Fruit fly (Drosophila melanogaster) whole organism, embryonic: ENCODE measurements around the gene CG5892.

Experiments used
- Bdp1 ChIP-seq: fragments of 200-800 bp; sonication (Bioruptor generic); optimal IDR thresholded peaks from 3 replicates; lab custom pipeline; 2016; ENCODE audit warnings: missing biosample characterization, missing genetic modification characterization
- CG10209 ChIP-seq: fragments of 200-800 bp; sonication (Bioruptor generic); optimal IDR thresholded peaks from 3 replicates; lab custom pipeline; 2017; ENCODE audit warnings: missing biosample characterization, mild to moderate bottlenecking, missing genetic modification characterization, missing genetic modification reagents
- CG10979 ChIP-seq: fragments of 200-800 bp; sonication (Bioruptor generic); optimal IDR thresholded peaks from 2 replicates; lab custom pipeline; 2018; ENCODE audit warnings: missing biosample characterization, mild to moderate bottlenecking, missing genetic modification characterization, moderate library complexity
- CG13296 ChIP-seq: fragments of 200-800 bp; sonication (Bioruptor generic); optimal IDR thresholded peaks from 3 replicates; lab custom pipeline; 2018; ENCODE audit warnings: missing biosample characterization, mild to moderate bottlenecking, missing genetic modification characterization
- CG13894 ChIP-seq: fragments of 200-800 bp; sonication (Bioruptor generic); optimal IDR thresholded peaks from 3 replicates; lab custom pipeline; 2018; ENCODE audit warnings: missing biosample characterization, mild to moderate bottlenecking, missing genetic modification characterization, moderate library complexity
- CG14710 ChIP-seq: fragments of 200-800 bp; sonication (Bioruptor generic); optimal IDR thresholded peaks from 3 replicates; lab custom pipeline; 2019; ENCODE audit warnings: missing biosample characterization, mild to moderate bottlenecking, missing genetic modification characterization, moderate library complexity
- CG14965 ChIP-seq: fragments of 200-800 bp; sonication (Bioruptor generic); optimal IDR thresholded peaks from 2 replicates; lab custom pipeline; 2016; ENCODE audit warnings: missing biosample characterization, missing genetic modification characterization, borderline replicate concordance
- CG16779 ChIP-seq: fragments of 200-800 bp; sonication (Bioruptor generic); IDR thresholded peaks from 2 replicates; pipeline ENCODE4 v1.3.6; 2022; ENCODE audit warnings: missing biosample characterization, missing genetic modification characterization
- CG17186 ChIP-seq: fragments of 200-800 bp; sonication (Bioruptor generic); optimal IDR thresholded peaks from 3 replicates; lab custom pipeline; 2017; ENCODE audit warnings: missing biosample characterization, missing genetic modification reagents, missing genetic modification characterization
- CG17361 ChIP-seq: fragments of 200-800 bp; sonication (Bioruptor generic); IDR thresholded peaks from 3 replicates; pipeline ENCODE4 v1.3.6; 2022; ENCODE audit warnings: missing biosample characterization, missing genetic modification characterization
- CG18262 ChIP-seq: fragments of 200-800 bp; optimal IDR thresholded peaks from 3 replicates; lab custom pipeline; 2019; ENCODE audit warnings: missing biosample characterization, mild to moderate bottlenecking, missing genetic modification characterization, moderate library complexity
- CG18764 ChIP-seq: fragments of 200-800 bp; sonication (Bioruptor generic); optimal IDR thresholded peaks from 3 replicates; lab custom pipeline; 2016; ENCODE audit warnings: missing biosample characterization, missing genetic modification characterization
- CG30403 ChIP-seq: fragments of 200-800 bp; sonication (Bioruptor generic); optimal IDR thresholded peaks from 3 replicates; lab custom pipeline; 2016; ENCODE audit warnings: missing biosample characterization, missing genetic modification characterization
- CG34376 ChIP-seq: fragments of 200-800 bp; sonication (Bioruptor generic); optimal IDR thresholded peaks from 2 replicates; lab custom pipeline; 2018; ENCODE audit warnings: missing biosample characterization, mild to moderate bottlenecking, missing genetic modification characterization
- CG3726 ChIP-seq: fragments of 200-800 bp; sonication (Bioruptor generic); IDR thresholded peaks from 3 replicates; pipeline ENCODE4, ENCODE4 v1.3.6; 2022; ENCODE audit warnings: missing biosample characterization, missing genetic modification characterization
- CG3995 ChIP-seq: fragments of 200-800 bp; sonication (Bioruptor generic); optimal IDR thresholded peaks from 3 replicates; lab custom pipeline; 2016; ENCODE audit warnings: missing biosample characterization, missing genetic modification characterization
- CG4730 ChIP-seq: fragments of 200-800 bp; sonication (Bioruptor generic); IDR thresholded peaks from 2 replicates; pipeline ENCODE4 v1.3.6; 2022; ENCODE audit warnings: missing biosample characterization, missing genetic modification characterization
- CG7556 ChIP-seq: fragments of 200-800 bp; sonication (Bioruptor generic); optimal IDR thresholded peaks from 2 replicates; lab custom pipeline; 2017; ENCODE audit warnings: missing biosample characterization, mild to moderate bottlenecking, missing genetic modification characterization
- CG9215 ChIP-seq: fragments of 200-800 bp; sonication (Bioruptor generic); IDR thresholded peaks from 2 replicates; pipeline ENCODE4 v1.3.6; 2022; ENCODE audit warnings: missing biosample characterization, missing genetic modification characterization
- CG9797 ChIP-seq: fragments of 200-800 bp; sonication (Bioruptor generic); optimal IDR thresholded peaks from 3 replicates; lab custom pipeline; 2018; ENCODE audit warnings: missing biosample characterization, mild to moderate bottlenecking, missing genetic modification characterization
- CoRest ChIP-seq: fragments of 200-800 bp; sonication (Bioruptor generic); optimal IDR thresholded peaks from 3 replicates; lab custom pipeline; 2018; ENCODE audit warnings: missing biosample characterization, mild to moderate bottlenecking, missing genetic modification characterization, moderate library complexity
- H15 ChIP-seq: fragments of 200-800 bp; sonication (Bioruptor generic); IDR thresholded peaks from 3 replicates; pipeline ENCODE4 v1.3.6; 2022; ENCODE audit warnings: missing biosample characterization, missing genetic modification characterization
- H2.0 ChIP-seq: fragments of 200-800 bp; sonication (Bioruptor generic); IDR thresholded peaks from 2 replicates; pipeline ENCODE4 v1.3.6; 2022; ENCODE audit warnings: missing biosample characterization, missing genetic modification characterization
- HLH54F ChIP-seq: fragments of 200-800 bp; sonication (Bioruptor generic); optimal IDR thresholded peaks from 3 replicates; lab custom pipeline; 2016; ENCODE audit warnings: missing biosample characterization, missing genetic modification characterization
- HmgZ ChIP-seq: fragments of 200-800 bp; sonication (Bioruptor generic); optimal IDR thresholded peaks from 2 replicates; lab custom pipeline; 2018; ENCODE audit warnings: missing biosample characterization, mild to moderate bottlenecking, missing genetic modification characterization
- Hr39 ChIP-seq: fragments of >200 bp; optimal IDR thresholded peaks from 2 replicates; lab custom pipeline; 2017
- Hsf ChIP-seq: fragments of 200-800 bp; sonication (Bioruptor generic); optimal IDR thresholded peaks from 3 replicates; lab custom pipeline; 2016; ENCODE audit warnings: missing biosample characterization, missing genetic modification characterization
- MTF-1 ChIP-seq: fragments of 200-800 bp; sonication (Bioruptor generic); optimal IDR thresholded peaks from 2 replicates; lab custom pipeline; 2018; ENCODE audit warnings: missing biosample characterization, mild to moderate bottlenecking, missing genetic modification characterization, borderline replicate concordance
- Med ChIP-seq: fragments of 200-800 bp; sonication (Bioruptor generic); peaks from one replicate; lab custom pipeline; 2016; ENCODE audit warnings: missing biosample characterization, missing genetic modification characterization, mild to moderate bottlenecking, inconsistent platforms, moderate library complexity
- Myb ChIP-seq: fragments of 200-800 bp; sonication (Bioruptor generic); optimal IDR thresholded peaks from 2 replicates; lab custom pipeline; 2016; ENCODE audit warnings: missing biosample characterization, missing genetic modification characterization
- NC2β ChIP-seq: fragments of 200-800 bp; sonication (Bioruptor generic); optimal IDR thresholded peaks from 2 replicates; lab custom pipeline; 2016; ENCODE audit warnings: missing biosample characterization, missing genetic modification characterization
- NfI ChIP-seq: fragments of 200-800 bp; sonication (Bioruptor generic); optimal IDR thresholded peaks from 3 replicates; lab custom pipeline; 2018; ENCODE audit warnings: missing biosample characterization, mild to moderate bottlenecking, missing genetic modification characterization, moderate library complexity
- Side ChIP-seq: fragments of 200-800 bp; sonication (Bioruptor generic); optimal IDR thresholded peaks from 2 replicates; lab custom pipeline; 2016; ENCODE audit warnings: missing biosample characterization, missing genetic modification characterization
- Trl ChIP-seq, 3 experiments: fragments of >200 bp in 2 of 3; fragments of 200-800 bp in 1 of 3; sonication (Bioruptor generic) in 1 of 3; optimal IDR thresholded peaks; 2 replicates in 1 of 3; 3 replicates in 2 of 3; lab custom pipeline; 2016 to 2017; ENCODE audit warnings: missing biosample characterization in 1 of 3, missing genetic modification characterization in 1 of 3
- Xbp1 ChIP-seq: fragments of 200-800 bp; sonication (Bioruptor generic); optimal IDR thresholded peaks from 3 replicates; lab custom pipeline; 2016; ENCODE audit warnings: missing biosample characterization, mild to moderate bottlenecking, missing genetic modification characterization
- YL-1 ChIP-seq: fragments of 200-800 bp; sonication (Bioruptor generic); optimal IDR thresholded peaks from 3 replicates; lab custom pipeline; 2017; ENCODE audit warnings: missing biosample characterization, mild to moderate bottlenecking, missing genetic modification characterization
- bowl ChIP-seq: fragments of 200-800 bp; sonication (Bioruptor generic); IDR thresholded peaks from 2 replicates; pipeline ENCODE4 v1.3.6; 2022; ENCODE audit warnings: missing biosample characterization, missing genetic modification characterization
- bsh ChIP-seq, 2 experiments: fragments of 200-800 bp; sonication (Bioruptor generic); optimal IDR thresholded peaks; 2 replicates each; lab custom pipeline; 2017 to 2018; ENCODE audit warnings: mild to moderate bottlenecking in 2 of 2, missing biosample characterization in 2 of 2, missing genetic modification characterization in 2 of 2, moderate library complexity in 1 of 2
- caup ChIP-seq: fragments of 200-800 bp; sonication (Bioruptor generic); optimal IDR thresholded peaks from 3 replicates; lab custom pipeline; 2017; ENCODE audit warnings: missing biosample characterization, mild to moderate bottlenecking, missing genetic modification characterization, moderate library complexity; ENCODE audit not compliant: severe bottlenecking
- dpn ChIP-seq, 2 experiments: fragments of 200-800 bp; sonication (Bioruptor generic); optimal IDR thresholded peaks; 3 replicates each; lab custom pipeline; 2016; ENCODE audit warnings: missing biosample characterization in 2 of 2, missing genetic modification characterization in 2 of 2
- fd3F ChIP-seq: fragments of 200-800 bp; sonication (Bioruptor generic); optimal IDR thresholded peaks from 2 replicates; lab custom pipeline; 2018; ENCODE audit warnings: missing biosample characterization, mild to moderate bottlenecking, missing genetic modification characterization, moderate library complexity
- gcm ChIP-seq: fragments of 200-800 bp; sonication (Bioruptor generic); optimal IDR thresholded peaks from 2 replicates; lab custom pipeline; 2019; ENCODE audit warnings: missing biosample characterization, mild to moderate bottlenecking, missing genetic modification characterization, moderate library complexity
- kay ChIP-seq: fragments of 200-800 bp; sonication (Bioruptor generic); optimal IDR thresholded peaks from 2 replicates; lab custom pipeline; 2016; ENCODE audit warnings: missing biosample characterization, missing genetic modification characterization
- lmd ChIP-seq: fragments of 200-800 bp; sonication (Bioruptor generic); IDR thresholded peaks from 2 replicates; pipeline ENCODE4 v1.3.6; 2022; ENCODE audit warnings: missing biosample characterization, missing genetic modification characterization
- lov ChIP-seq, 2 experiments: fragments of 200-800 bp in 1 of 2; fragments of >200 bp in 1 of 2; sonication (Bioruptor generic) in 1 of 2; IDR thresholded peaks in 1 of 2; optimal IDR thresholded peaks in 1 of 2; 2 replicates in 1 of 2; 3 replicates in 1 of 2; pipeline versions ENCODE4 v1.3.6 to Lab custom; 2017 to 2022; ENCODE audit warnings: missing biosample characterization in 1 of 2, missing genetic modification characterization in 1 of 2
- mam ChIP-seq: fragments of 200-800 bp; sonication (Bioruptor generic); optimal IDR thresholded peaks from 3 replicates; lab custom pipeline; 2016; ENCODE audit warnings: missing biosample characterization, missing genetic modification characterization
- row ChIP-seq: fragments of 200-800 bp; sonication (Bioruptor generic); IDR thresholded peaks from 3 replicates; pipeline ENCODE4 v1.3.6; 2022; ENCODE audit warnings: missing biosample characterization, missing genetic modification characterization
- schlank ChIP-seq: fragments of 200-800 bp; sonication (Bioruptor generic); optimal IDR thresholded peaks from 2 replicates; lab custom pipeline; 2018; ENCODE audit warnings: missing biosample characterization, mild to moderate bottlenecking, missing genetic modification characterization
- seq ChIP-seq: fragments of 200-800 bp; sonication (Bioruptor generic); IDR thresholded peaks from 2 replicates; pipeline ENCODE4 v1.3.6; 2022; ENCODE audit warnings: missing biosample characterization, missing genetic modification characterization
- wek ChIP-seq: fragments of 200-800 bp; sonication (Bioruptor generic); optimal IDR thresholded peaks from 3 replicates; lab custom pipeline; 2018; ENCODE audit warnings: missing biosample characterization, mild to moderate bottlenecking, missing genetic modification characterization, moderate library complexity

CG5892 gene

DNA sequence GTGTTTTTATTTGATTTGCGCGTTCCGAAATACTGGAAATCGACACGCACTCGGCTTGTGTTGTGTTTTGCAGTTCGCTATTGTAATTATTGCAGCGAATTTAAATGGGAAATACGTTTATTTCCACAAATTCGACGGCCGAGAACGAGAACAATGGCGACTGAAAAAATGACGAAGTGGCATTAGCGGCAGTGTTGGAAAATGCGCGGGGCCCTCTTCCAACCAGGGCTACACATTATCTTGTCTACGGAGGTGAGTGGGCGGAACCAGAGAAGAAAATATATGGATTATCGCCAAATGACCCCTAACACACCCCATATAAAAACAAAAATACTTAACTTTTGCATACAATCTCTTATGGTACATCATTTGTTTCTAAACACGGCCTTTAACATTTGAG is 26.5 kb downstream of the CG5892 start, which contains the start of gene Rab1 (continued):
- TF ChIP-seq dpn (GFP tag; optimal IDR thresholded peaks at IDR 0.05; lab: Kevin White, UChicago) (peak; percentile 29 to 33), Med (GFP tag; lab: Kevin White, UChicago) (peak; percentile 92), CG18262 (tag; lab: Kevin White, UChicago) (peak; percentile 4), CG17361 (peak; percentile 12; the same call in 1 of the 3 replicates), NfI (GFP tag; lab: Kevin White, UChicago) (peak; percentile 46), MTF-1 (GFP tag; lab: Kevin White, UChicago) (peak; percentile 42), row (GFP tag; lab: Robert Waterston, UW) (peak; percentile 42; the same call in 1 of the 3 replicates), CG14965 (GFP tag; lab: Kevin White, UChicago) (no peak), seq (no peak), bsh (GFP tag; optimal IDR thresholded peaks at IDR 0.05; lab: Kevin White, UChicago) (peak in 1 of 2 experiments; percentile 2), CG3995 (GFP tag; lab: Kevin White, UChicago) (peak; percentile 35), YL-1 (peak; percentile 91), CG13296 (peak; percentile 25), lmd (GFP tag; lab: Robert Waterston, UW) (peak; percentile 41; the same call in 1 of the 2 replicates), CG10979 (tag; lab: Kevin White, UChicago) (peak; percentile 24), CoRest (peak; percentile 2), fd3F (GFP tag; lab: Kevin White, UChicago) (peak; percentile 4), Hsf (GFP tag; lab: Kevin White, UChicago) (peak; percentile 47), HLH54F (GFP tag; lab: Kevin White, UChicago) (peak; percentile 39), CG17186 (peak; percentile 45), CG16779 (GFP tag; lab: Robert Waterston, UW) (no peak), H15 (no peak), CG9215 (GFP tag; lab: Robert Waterston, UW) (no peak), CG7556 (no peak), bowl (no peak), lov (optimal IDR thresholded peaks at IDR 0.05; lab: Kevin White, UChicago) (no peak), lov (GFP tag; IDR thresholded peaks at IDR 0.05; lab: Robert Waterston, UW) (0 out of 3 replicates have a peak, but pooled peaks have one; percentile 31), CG14710 (peak; percentile 5), Myb (GFP tag; lab: Kevin White, UChicago) (peak; percentile 46), Side (GFP tag; lab: Kevin White, UChicago) (peak; percentile 64), CG34376 (GFP tag; lab: Kevin White, UChicago) (peak; percentile 54), gcm (GFP tag; lab: Kevin White, UChicago) (no peak), NC2β (peak; percentile 39), HmgZ (tag; lab: Kevin White, UChicago) (peak; percentile 80), schlank (tag; lab: Kevin White, UChicago) (no peak), kay (GFP tag; lab: Kevin White, UChicago) (peak; percentile 24), Xbp1 (GFP tag; lab: Kevin White, UChicago) (peak; percentile 58), wek (GFP tag; lab: Kevin White, UChicago) (peak; percentile 41), CG9797 (peak; percentile 30), H2.0 (GFP tag; lab: Robert Waterston, UW) (peak; percentile 30; the same call in 1 of the 2 replicates), Hr39 (lab: Kevin White, UChicago) (no peak), CG10209 (peak; percentile 43), Trl (optimal IDR thresholded peaks at IDR 0.05; lab: Kevin White, UChicago) (no peak), Trl (GFP tag; optimal IDR thresholded peaks at IDR 0.05; lab: Kevin White, UChicago) (peak; percentile 16), CG13894 (tag; lab: Kevin White, UChicago) (peak; percentile 28), CG18764 (GFP tag; lab: Kevin White, UChicago) (peak; percentile 18), CG3726 (GFP tag; lab: Robert Waterston, UW) (no peak), mam (GFP tag; lab: Kevin White, UChicago) (peak; percentile 54), caup (GFP tag; lab: Kevin White, UChicago) (peak; percentile 70), CG30403 (peak; percentile 14), Bdp1 (peak; percentile 36), CG4730 (no peak)
